Worm (Caenorhabditis elegans) whole organism, L4/young adult: ENCODE results near the gene Y116F11B.7.

Source experiments
- W03F9.2 ChIP-seq: fragments of 150-350 bp; optimal IDR thresholded peaks from 2 replicates; lab custom pipeline; 2014; ENCODE audit warnings: missing biosample characterization, missing genetic modification characterization
- him-1 ChIP-seq: sonication (generic microtip); optimal IDR thresholded peaks from 2 replicates; lab custom pipeline; 2016; ENCODE audit warnings: missing genotype, missing genetic modification reagents, missing genetic modification characterization, missing compliant biosample characterization

ce11 chrV:19848014-19848413, at the start of gene Y116F11B.7:
- no peak for TF ChIP-seq him-1 (tag; lab: Kevin White, UChicago)
- TF ChIP-seq W03F9.2 (tag; lab: Kevin White, UChicago) = no peak
